Fruit fly (Drosophila melanogaster) whole organism, embryonic: Measurements from ENCODE around the gene Tbca.

ENCODE experiments used
- Bteb2 ChIP-seq: fragments of 200-800 bp; sonication (Bioruptor generic); optimal IDR thresholded peaks from 2 replicates; lab custom pipeline; 2016; ENCODE audit warnings: missing biosample characterization, missing genetic modification characterization
- CG10565 ChIP-seq: fragments of 200-800 bp; sonication (Bioruptor generic); optimal IDR thresholded peaks from 3 replicates; lab custom pipeline; 2016; ENCODE audit warnings: missing biosample characterization, mild to moderate bottlenecking, missing genetic modification characterization
- CG12942 ChIP-seq: fragments of 200-800 bp; sonication (Bioruptor generic); optimal IDR thresholded peaks from 3 replicates; lab custom pipeline; 2016; ENCODE audit warnings: missing biosample characterization, missing genetic modification characterization
- CG13123 ChIP-seq: fragments of 200-800 bp; sonication (Bioruptor generic); optimal IDR thresholded peaks from 2 replicates; lab custom pipeline; 2016; ENCODE audit warnings: missing biosample characterization, missing genetic modification characterization
- CG13296 ChIP-seq: fragments of 200-800 bp; sonication (Bioruptor generic); optimal IDR thresholded peaks from 3 replicates; lab custom pipeline; 2018; ENCODE audit warnings: missing biosample characterization, mild to moderate bottlenecking, missing genetic modification characterization
- CG1647 ChIP-seq: fragments of 200-800 bp; sonication (Bioruptor generic); optimal IDR thresholded peaks from 3 replicates; lab custom pipeline; 2016; ENCODE audit warnings: missing biosample characterization, missing genetic modification characterization
- CG17385 ChIP-seq: fragments of 200-800 bp; sonication (Bioruptor generic); optimal IDR thresholded peaks from 3 replicates; lab custom pipeline; 2018; ENCODE audit warnings: missing biosample characterization, mild to moderate bottlenecking, missing genetic modification characterization
- CG4282 ChIP-seq: fragments of 200-800 bp; sonication (Bioruptor generic); optimal IDR thresholded peaks from 2 replicates; lab custom pipeline; 2016; ENCODE audit warnings: missing biosample characterization, missing genetic modification characterization
- CG4360 ChIP-seq: fragments of 200-800 bp; sonication (Bioruptor generic); IDR thresholded peaks from 2 replicates; pipeline ENCODE4 v1.3.6; 2022; ENCODE audit warnings: missing biosample characterization, missing genetic modification characterization
- CG5953 ChIP-seq: fragments of 200-800 bp; sonication (Bioruptor generic); IDR thresholded peaks from 2 replicates; pipeline ENCODE4 v1.3.6; 2022; ENCODE audit warnings: missing biosample characterization, missing genetic modification characterization
- CG7963 ChIP-seq: fragments of 200-800 bp; sonication (Bioruptor generic); IDR thresholded peaks from 3 replicates; pipeline ENCODE4 v1.3.6; 2022; ENCODE audit warnings: missing biosample characterization, missing genetic modification characterization; ENCODE audit not compliant: partially characterized antibody
- CG8359 ChIP-seq: fragments of 200-800 bp; sonication (Bioruptor generic); optimal IDR thresholded peaks from 2 replicates; lab custom pipeline; 2017; ENCODE audit warnings: missing biosample characterization, mild to moderate bottlenecking, missing genetic modification characterization, borderline replicate concordance
- CG9437 ChIP-seq: fragments of 200-800 bp; sonication (Bioruptor generic); optimal IDR thresholded peaks from 2 replicates; lab custom pipeline; 2018; ENCODE audit warnings: missing biosample characterization, mild to moderate bottlenecking, missing genetic modification characterization
- CG9817 ChIP-seq: fragments of 200-800 bp; sonication (Bioruptor generic); optimal IDR thresholded peaks from 2 replicates; lab custom pipeline; 2018; ENCODE audit warnings: missing biosample characterization, mild to moderate bottlenecking, missing genetic modification characterization, moderate library complexity
- Chrac-16 ChIP-seq: fragments of 200-800 bp; sonication (Bioruptor generic); optimal IDR thresholded peaks from 3 replicates; lab custom pipeline; 2016; ENCODE audit warnings: missing biosample characterization, missing genetic modification characterization
- Eip74EF ChIP-seq, 2 experiments: fragments of 200-800 bp in 1 of 2; fragments of >200 bp in 1 of 2; sonication (Bioruptor generic) in 1 of 2; optimal IDR thresholded peaks; 2 replicates each; lab custom pipeline; 2017 to 2019; ENCODE audit warnings: missing biosample characterization in 2 of 2, missing genetic modification characterization in 2 of 2, mild to moderate bottlenecking in 1 of 2, moderate library complexity in 1 of 2
- GATAe ChIP-seq: fragments of 200-800 bp; sonication (Bioruptor generic); conservative IDR thresholded peaks from 2 replicates; pipeline ENCODE4 v1.3.6; 2022; ENCODE audit warnings: missing biosample characterization, missing genetic modification characterization
- HLH4C ChIP-seq: fragments of 200-800 bp; sonication (Bioruptor generic); IDR thresholded peaks from 3 replicates; pipeline ENCODE4 v1.3.6; 2022; ENCODE audit warnings: missing biosample characterization, missing genetic modification characterization; ENCODE audit not compliant: partially characterized antibody
- HLHmδ ChIP-seq: fragments of 200-800 bp; sonication (Bioruptor generic); optimal IDR thresholded peaks from 2 replicates; lab custom pipeline; 2018; ENCODE audit warnings: missing biosample characterization, mild to moderate bottlenecking, missing genetic modification characterization, moderate library complexity
- HmgZ ChIP-seq: fragments of 200-800 bp; sonication (Bioruptor generic); optimal IDR thresholded peaks from 2 replicates; lab custom pipeline; 2018; ENCODE audit warnings: missing biosample characterization, mild to moderate bottlenecking, missing genetic modification characterization
- MBD-R2 ChIP-seq: fragments of 200-800 bp; sonication (Bioruptor generic); IDR thresholded peaks from 2 replicates; pipeline ENCODE4 v1.3.6; 2022; ENCODE audit warnings: missing biosample characterization, missing genetic modification characterization
- Opbp ChIP-seq: fragments of 200-800 bp; sonication (Bioruptor generic); IDR thresholded peaks from 3 replicates; pipeline ENCODE4 v1.3.6; 2022; ENCODE audit warnings: missing biosample characterization, missing genetic modification characterization; ENCODE audit not compliant: partially characterized antibody
- Sin3A ChIP-seq: fragments of >200 bp; optimal IDR thresholded peaks from 2 replicates; lab custom pipeline; 2018
- Six4 ChIP-seq: fragments of 200-800 bp; sonication (Bioruptor generic); optimal IDR thresholded peaks from 2 replicates; lab custom pipeline; 2016; ENCODE audit warnings: missing biosample characterization, missing genetic modification characterization
- Spps ChIP-seq: fragments of 200-800 bp; sonication (Bioruptor generic); optimal IDR thresholded peaks from 2 replicates; lab custom pipeline; 2018; ENCODE audit warnings: missing biosample characterization, mild to moderate bottlenecking, missing genetic modification characterization
- Stat92E ChIP-seq, 3 experiments: fragments of >200 bp in 2 of 3; fragments of 200-800 bp in 1 of 3; sonication (Bioruptor generic) in 1 of 3; optimal IDR thresholded peaks; 2 replicates each; lab custom pipeline; 2017 to 2019; ENCODE audit warnings: missing biosample characterization in 3 of 3, missing genetic modification characterization in 3 of 3, mild to moderate bottlenecking in 1 of 3, moderate library complexity in 1 of 3
- Trl ChIP-seq, 3 experiments: fragments of >200 bp in 2 of 3; fragments of 200-800 bp in 1 of 3; sonication (Bioruptor generic) in 1 of 3; optimal IDR thresholded peaks; 2 replicates in 1 of 3; 3 replicates in 2 of 3; lab custom pipeline; 2016 to 2017; ENCODE audit warnings: missing biosample characterization in 1 of 3, missing genetic modification characterization in 1 of 3
- br ChIP-seq: fragments of >200 bp; optimal IDR thresholded peaks from 2 replicates; lab custom pipeline; 2017
- chm ChIP-seq: fragments of 200-800 bp; sonication (Bioruptor generic); IDR thresholded peaks from 2 replicates; pipeline ENCODE4 v1.3.6; 2022; ENCODE audit warnings: missing biosample characterization, missing genetic modification characterization
- corto ChIP-seq: fragments of 200-800 bp; sonication (Bioruptor generic); optimal IDR thresholded peaks from 2 replicates; lab custom pipeline; 2016; ENCODE audit warnings: missing biosample characterization, mild to moderate bottlenecking, missing genetic modification characterization, moderate library complexity
- dan ChIP-seq: fragments of 200-800 bp; sonication (Bioruptor generic); IDR thresholded peaks from 2 replicates; pipeline ENCODE4 v1.3.6; 2022; ENCODE audit warnings: missing biosample characterization, missing genetic modification characterization
- emc ChIP-seq: fragments of 200-800 bp; sonication (Bioruptor generic); optimal IDR thresholded peaks from 2 replicates; lab custom pipeline; 2016; ENCODE audit warnings: missing biosample characterization, missing genetic modification characterization
- eve ChIP-seq, 2 experiments: fragments of >200 bp; optimal IDR thresholded peaks; 2 replicates each; lab custom pipeline; 2017; ENCODE audit warnings: missing biosample characterization in 2 of 2, missing genetic modification characterization in 2 of 2
- fru ChIP-seq: fragments of >200 bp; optimal IDR thresholded peaks from 2 replicates; lab custom pipeline; 2017
- hkb ChIP-seq, 2 experiments: fragments of 200-800 bp in 1 of 2; fragments of >200 bp in 1 of 2; sonication (Bioruptor generic) in 1 of 2; IDR thresholded peaks in 1 of 2; optimal IDR thresholded peaks in 1 of 2; 2 replicates each; pipeline versions ENCODE4 v1.3.6 to Lab custom; 2017 to 2022; ENCODE audit warnings: missing biosample characterization in 1 of 2, missing genetic modification characterization in 1 of 2
- jigr1 ChIP-seq: fragments of 200-800 bp; sonication (Bioruptor generic); IDR thresholded peaks from 3 replicates; pipeline ENCODE4 v1.3.6; 2022; ENCODE audit warnings: missing biosample characterization, missing genetic modification characterization
- jumu ChIP-seq: fragments of 200-800 bp; sonication (Bioruptor generic); optimal IDR thresholded peaks from 3 replicates; lab custom pipeline; 2016; ENCODE audit warnings: missing biosample characterization, missing genetic modification characterization
- klu ChIP-seq: fragments of 200-800 bp; sonication (Bioruptor generic); IDR thresholded peaks from 2 replicates; pipeline ENCODE4 v1.3.6; 2022; ENCODE audit warnings: missing biosample characterization, missing genetic modification characterization
- run ChIP-seq: fragments of 200-800 bp; sonication (Bioruptor generic); optimal IDR thresholded peaks from 3 replicates; lab custom pipeline; 2018; ENCODE audit warnings: missing biosample characterization, mild to moderate bottlenecking, missing genetic modification characterization
- salm ChIP-seq: fragments of 200-800 bp; sonication (Bioruptor generic); optimal IDR thresholded peaks from 2 replicates; lab custom pipeline; 2018; ENCODE audit warnings: missing biosample characterization, mild to moderate bottlenecking, missing genetic modification characterization
- shn ChIP-seq: fragments of 200-800 bp; sonication (Bioruptor generic); optimal IDR thresholded peaks from 3 replicates; lab custom pipeline; 2016; ENCODE audit warnings: missing biosample characterization, missing genetic modification characterization
- sisA ChIP-seq: fragments of 200-800 bp; sonication (Bioruptor generic); IDR thresholded peaks from 2 replicates; pipeline ENCODE4 v1.3.6; 2022; ENCODE audit warnings: missing biosample characterization, missing genetic modification characterization

Gene Tbca

dm6 chr3R:31747429-31748048 lies 4.2 kb downstream of the Tbca start, which contains the start of the genes nero and CG1910 (continued):
- TF ChIP-seq salm (tag; lab: Kevin White, UChicago) (no peak), hkb (optimal IDR thresholded peaks at IDR 0.05; lab: Kevin White, UChicago) (peak; percentile 30), hkb (GFP tag; IDR thresholded peaks at IDR 0.05; lab: Robert Waterston, UW) (no peak), eve (GFP tag; optimal IDR thresholded peaks at IDR 0.05; lab: Kevin White, UChicago) (no peak), Stat92E (GFP tag; optimal IDR thresholded peaks at IDR 0.05; lab: Kevin White, UChicago) (no peak), Bteb2 (no peak), CG7963 (no peak), Spps (tag; lab: Kevin White, UChicago) (no peak), Sin3A (lab: Kevin White, UChicago) (peak; percentile 76), corto (GFP tag; lab: Kevin White, UChicago) (no peak), GATAe (GFP tag; lab: Robert Waterston, UW) (no peak), sisA (GFP tag; lab: Robert Waterston, UW) (no peak), Trl (optimal IDR thresholded peaks at IDR 0.05; lab: Kevin White, UChicago) (no peak), Trl (GFP tag; optimal IDR thresholded peaks at IDR 0.05; lab: Kevin White, UChicago) (peak; percentile 19), br (lab: Kevin White, UChicago) (no peak), Opbp (no peak), HmgZ (peak; percentile 77), CG9817 (no peak), CG13296 (no peak), CG8359 (GFP tag; lab: Kevin White, UChicago) (no peak), klu (GFP tag; lab: Robert Waterston, UW) (no peak), Eip74EF (GFP tag; optimal IDR thresholded peaks at IDR 0.05; lab: Kevin White, UChicago) (no peak), CG12942 (GFP tag; lab: Kevin White, UChicago) (no peak), emc (GFP tag; lab: Kevin White, UChicago) (no peak), HLHmδ (GFP tag; lab: Kevin White, UChicago) (no peak), Six4 (GFP tag; lab: Kevin White, UChicago) (no peak), dan (no peak), CG9437 (peak; percentile 96), fru (no peak), CG4360 (GFP tag; lab: Robert Waterston, UW) (no peak), CG10565 (no peak), HLH4C (GFP tag; lab: Robert Waterston, UW) (no peak), MBD-R2 (GFP tag; lab: Robert Waterston, UW) (no peak), CG4282 (GFP tag; lab: Kevin White, UChicago) (no peak), CG1647 (GFP tag; lab: Kevin White, UChicago) (no peak), jigr1 (GFP tag; lab: Robert Waterston, UW) (no peak), CG5953 (GFP tag; lab: Robert Waterston, UW) (no peak), run (no peak), jumu (GFP tag; lab: Kevin White, UChicago) (peak; percentile 2), CG17385 (peak; percentile 41), CG13123 (no peak), Chrac-16 (GFP tag; lab: Kevin White, UChicago) (no peak), shn (no peak), chm (GFP tag; lab: Robert Waterston, UW) (no peak)
